Fruit fly (Drosophila melanogaster) S2 (cell line): ENCODE measurements around the gene CG31161.

Experiments used
- CG8478 ChIP-seq: fragments of >200 bp; optimal IDR thresholded peaks from 2 replicates; lab custom pipeline; 2018
- CTCF ChIP-seq, 2 experiments: fragments of >200 bp; optimal IDR thresholded peaks; 2 replicates each; lab custom pipeline; 2018

DNA sequence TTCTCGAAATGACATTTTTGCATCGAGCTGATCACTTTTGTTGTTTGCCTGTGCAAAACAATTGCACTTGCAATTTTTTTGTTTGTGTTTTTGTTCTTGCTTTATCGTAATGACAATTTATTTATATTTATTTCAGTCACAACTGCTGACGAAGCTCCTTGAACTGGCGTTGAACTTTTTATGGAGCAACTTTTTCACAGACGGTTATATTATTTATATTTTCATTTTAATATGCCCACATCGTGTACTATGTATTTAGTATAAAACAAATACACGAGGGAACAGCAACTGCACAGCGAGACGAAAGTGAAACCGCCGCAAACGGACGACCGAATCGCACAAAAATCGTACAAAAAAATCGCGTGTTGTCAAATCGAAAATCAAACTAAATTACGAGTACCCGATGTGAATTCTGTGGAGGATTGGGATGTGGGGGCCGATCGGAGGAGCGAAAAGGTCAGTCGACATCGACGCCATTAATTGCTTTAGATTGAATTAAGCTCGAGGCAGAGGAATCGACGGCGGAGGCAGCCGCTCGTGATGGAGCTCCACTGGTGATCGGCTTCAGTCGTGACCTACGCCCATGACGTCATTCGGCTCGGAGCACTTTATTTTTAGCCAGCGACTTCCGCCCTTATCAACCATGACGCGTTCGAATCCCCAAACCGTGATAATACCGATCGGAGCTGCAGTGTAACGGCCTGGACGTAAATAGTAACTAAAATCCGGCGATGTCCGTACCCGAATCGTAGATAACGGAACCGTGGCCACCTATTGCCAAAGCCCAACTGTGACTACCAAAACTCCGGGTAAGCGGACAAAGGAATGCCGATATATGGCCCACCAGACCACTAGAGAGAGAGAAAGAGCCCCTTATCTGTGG, 19.6 kb downstream of the CG31161 start:
- TF ChIP-seq CG8478 (lab: Kevin White, UChicago) (no peak), CTCF (optimal IDR thresholded peaks at IDR 0.05; lab: Kevin White, UChicago) (no peak)
